Worm (Caenorhabditis elegans) whole organism, L4/young adult: Measurements from ENCODE around the gene srw-4.
A peak's percentile ranks its signal among the peaks of the same experiment; 100 is the strongest.

ENCODE experiments used
- W03F9.2 ChIP-seq: fragments of 150-350 bp; optimal IDR thresholded peaks from 2 replicates; lab custom pipeline; 2014; ENCODE audit warnings: missing biosample characterization, missing genetic modification characterization
- him-1 ChIP-seq: sonication (generic microtip); optimal IDR thresholded peaks from 2 replicates; lab custom pipeline; 2016; ENCODE audit warnings: missing genotype, missing genetic modification reagents, missing genetic modification characterization, missing compliant biosample characterization

- TF ChIP-seq W03F9.2 (peak; percentile 29), him-1 (no peak)
Measured at ce11 chrV:2896198-2896660, 7.6 kb upstream of the srw-4 start, which contains the start of gene pals-32.
